Fruit fly (Drosophila melanogaster) whole organism, embryonic: ENCODE data around the gene synr.
A peak's percentile ranks its signal among the peaks of the same experiment; 100 is the strongest.

ENCODE experiments used
- ATbp ChIP-seq: fragments of 200-800 bp; sonication (Bioruptor generic); optimal IDR thresholded peaks from 2 replicates; lab custom pipeline; 2017; ENCODE audit warnings: missing biosample characterization, mild to moderate bottlenecking, missing genetic modification characterization, missing genetic modification reagents
- Asciz ChIP-seq: fragments of 200-800 bp; sonication (Bioruptor generic); optimal IDR thresholded peaks from 2 replicates; lab custom pipeline; 2017; ENCODE audit warnings: missing biosample characterization, mild to moderate bottlenecking, missing genetic modification characterization, missing genetic modification reagents
- Awh ChIP-seq: fragments of 200-800 bp; sonication (Bioruptor generic); IDR thresholded peaks from 2 replicates; pipeline ENCODE4, ENCODE4 v1.3.6; 2022; ENCODE audit warnings: missing biosample characterization, missing genetic modification characterization
- BtbVII ChIP-seq: fragments of 200-800 bp; sonication (Bioruptor generic); optimal IDR thresholded peaks from 3 replicates; lab custom pipeline; 2017; ENCODE audit warnings: missing biosample characterization, mild to moderate bottlenecking, missing genetic modification characterization
- CG10267 ChIP-seq: fragments of 200-800 bp; sonication (Bioruptor generic); optimal IDR thresholded peaks from 2 replicates; lab custom pipeline; 2018; ENCODE audit warnings: missing biosample characterization, mild to moderate bottlenecking, missing genetic modification characterization, moderate library complexity
- CG12391 ChIP-seq: fragments of 200-800 bp; sonication (Bioruptor generic); optimal IDR thresholded peaks from 3 replicates; lab custom pipeline; 2018; ENCODE audit warnings: missing biosample characterization, mild to moderate bottlenecking, missing genetic modification characterization, moderate library complexity
- CG13424 ChIP-seq: fragments of 200-800 bp; sonication (Bioruptor generic); optimal IDR thresholded peaks from 2 replicates; lab custom pipeline; 2019; ENCODE audit warnings: missing biosample characterization, mild to moderate bottlenecking, missing genetic modification characterization, moderate library complexity
- CG14710 ChIP-seq: fragments of 200-800 bp; sonication (Bioruptor generic); optimal IDR thresholded peaks from 3 replicates; lab custom pipeline; 2019; ENCODE audit warnings: missing biosample characterization, mild to moderate bottlenecking, missing genetic modification characterization, moderate library complexity
- CG1529 ChIP-seq: fragments of 200-800 bp; sonication (Bioruptor generic); optimal IDR thresholded peaks from 3 replicates; lab custom pipeline; 2018; ENCODE audit warnings: missing biosample characterization, missing genetic modification characterization
- CG15696 ChIP-seq: fragments of 200-800 bp; sonication (Bioruptor generic); optimal IDR thresholded peaks from 2 replicates; lab custom pipeline; 2019; ENCODE audit warnings: missing biosample characterization, mild to moderate bottlenecking, missing genetic modification characterization, moderate library complexity
- CG17361 ChIP-seq: fragments of 200-800 bp; sonication (Bioruptor generic); IDR thresholded peaks from 3 replicates; pipeline ENCODE4 v1.3.6; 2022; ENCODE audit warnings: missing biosample characterization, missing genetic modification characterization
- CG18599 ChIP-seq: fragments of 200-800 bp; sonication (Bioruptor generic); optimal IDR thresholded peaks from 3 replicates; lab custom pipeline; 2017; ENCODE audit warnings: missing biosample characterization, missing genetic modification characterization, mild to moderate bottlenecking, moderate library complexity, missing genetic modification reagents
- CG2712 ChIP-seq: fragments of 200-800 bp; optimal IDR thresholded peaks from 3 replicates; lab custom pipeline; 2019; ENCODE audit warnings: missing biosample characterization, mild to moderate bottlenecking, missing genetic modification characterization, moderate library complexity
- CG3281 ChIP-seq: fragments of 200-800 bp; sonication (Bioruptor generic); optimal IDR thresholded peaks from 3 replicates; lab custom pipeline; 2017; ENCODE audit warnings: missing biosample characterization, mild to moderate bottlenecking, missing genetic modification characterization
- CG33213 ChIP-seq: fragments of 200-800 bp; sonication (Bioruptor generic); optimal IDR thresholded peaks from 3 replicates; lab custom pipeline; 2016; ENCODE audit warnings: missing biosample characterization, missing genetic modification characterization
- CG4424 ChIP-seq: fragments of 200-800 bp; sonication (Bioruptor generic); optimal IDR thresholded peaks from 3 replicates; lab custom pipeline; 2016; ENCODE audit warnings: missing biosample characterization, missing genetic modification characterization
- CG4820 ChIP-seq: fragments of 200-800 bp; sonication (Bioruptor generic); optimal IDR thresholded peaks from 3 replicates; lab custom pipeline; 2016; ENCODE audit warnings: missing biosample characterization, missing genetic modification characterization
- CG7556 ChIP-seq: fragments of 200-800 bp; sonication (Bioruptor generic); optimal IDR thresholded peaks from 2 replicates; lab custom pipeline; 2017; ENCODE audit warnings: missing biosample characterization, mild to moderate bottlenecking, missing genetic modification characterization
- CG7839 ChIP-seq: fragments of 200-800 bp; sonication (Bioruptor generic); optimal IDR thresholded peaks from 3 replicates; lab custom pipeline; 2018; ENCODE audit warnings: missing biosample characterization, mild to moderate bottlenecking, missing genetic modification characterization, moderate library complexity
- CG8359 ChIP-seq: fragments of 200-800 bp; sonication (Bioruptor generic); optimal IDR thresholded peaks from 2 replicates; lab custom pipeline; 2017; ENCODE audit warnings: missing biosample characterization, mild to moderate bottlenecking, missing genetic modification characterization, borderline replicate concordance
- CG8924 ChIP-seq: fragments of 200-800 bp; optimal IDR thresholded peaks from 3 replicates; lab custom pipeline; 2019; ENCODE audit warnings: missing biosample characterization, mild to moderate bottlenecking, missing genetic modification characterization, moderate library complexity
- CG9727 ChIP-seq: fragments of 200-800 bp; sonication (Bioruptor generic); optimal IDR thresholded peaks from 3 replicates; lab custom pipeline; 2017; ENCODE audit warnings: missing biosample characterization, mild to moderate bottlenecking, missing genetic modification characterization
- Fer1 ChIP-seq: fragments of 200-800 bp; sonication (Bioruptor generic); optimal IDR thresholded peaks from 2 replicates; lab custom pipeline; 2017; ENCODE audit warnings: missing biosample characterization, mild to moderate bottlenecking, missing genetic modification characterization
- Hr3 ChIP-seq: fragments of 200-800 bp; sonication (Bioruptor generic); optimal IDR thresholded peaks from 3 replicates; lab custom pipeline; 2016; ENCODE audit warnings: missing biosample characterization, missing genetic modification characterization
- Hr78 ChIP-seq, 2 experiments: fragments of 200-800 bp in 1 of 2; fragments of >200 bp in 1 of 2; sonication (Bioruptor generic) in 1 of 2; optimal IDR thresholded peaks; 2 replicates each; lab custom pipeline; 2017 to 2019; ENCODE audit warnings: missing biosample characterization in 2 of 2, missing genetic modification characterization in 2 of 2, mild to moderate bottlenecking in 1 of 2, moderate library complexity in 1 of 2
- Med ChIP-seq: fragments of 200-800 bp; sonication (Bioruptor generic); peaks from one replicate; lab custom pipeline; 2016; ENCODE audit warnings: missing biosample characterization, missing genetic modification characterization, mild to moderate bottlenecking, inconsistent platforms, moderate library complexity
- Nf-YA ChIP-seq: fragments of 200-800 bp; sonication (Bioruptor generic); IDR thresholded peaks from 2 replicates; pipeline ENCODE4 v1.3.6; 2022; ENCODE audit warnings: missing biosample characterization, missing genetic modification characterization
- Oli ChIP-seq: fragments of 200-800 bp; sonication (Bioruptor generic); optimal IDR thresholded peaks from 2 replicates; lab custom pipeline; 2018; ENCODE audit warnings: missing biosample characterization, mild to moderate bottlenecking, missing genetic modification characterization, moderate library complexity
- Ptx1 ChIP-seq: fragments of 200-800 bp; sonication (Bioruptor generic); IDR thresholded peaks from 2 replicates; pipeline ENCODE4 v1.3.6; 2022; ENCODE audit warnings: missing biosample characterization, missing genetic modification characterization
- Ravus ChIP-seq: fragments of 200-800 bp; sonication (Bioruptor generic); IDR thresholded peaks from 2 replicates; pipeline ENCODE4 v1.3.6; 2022; ENCODE audit warnings: missing biosample characterization, missing genetic modification characterization
- Six4 ChIP-seq: fragments of 200-800 bp; sonication (Bioruptor generic); optimal IDR thresholded peaks from 2 replicates; lab custom pipeline; 2016; ENCODE audit warnings: missing biosample characterization, missing genetic modification characterization
- Sox100B ChIP-seq: fragments of 200-800 bp; sonication (Bioruptor generic); optimal IDR thresholded peaks from 3 replicates; lab custom pipeline; 2018; ENCODE audit warnings: missing biosample characterization, mild to moderate bottlenecking, missing genetic modification characterization
- Vsx1 ChIP-seq: fragments of 200-800 bp; sonication (Bioruptor generic); optimal IDR thresholded peaks from 2 replicates; lab custom pipeline; 2017; ENCODE audit warnings: missing biosample characterization, mild to moderate bottlenecking, missing genetic modification characterization, missing genetic modification reagents
- crol ChIP-seq: fragments of 200-800 bp; sonication (Bioruptor generic); IDR thresholded peaks from 2 replicates; pipeline ENCODE4 v1.3.6; 2022; ENCODE audit warnings: missing biosample characterization, missing genetic modification characterization
- danr ChIP-seq: fragments of 200-800 bp; sonication (Bioruptor generic); IDR thresholded peaks from 2 replicates; pipeline ENCODE4 v1.3.6; 2022; ENCODE audit warnings: missing biosample characterization, missing genetic modification characterization
- dmrt11E ChIP-seq: fragments of 200-800 bp; sonication (Bioruptor generic); optimal IDR thresholded peaks from 3 replicates; lab custom pipeline; 2018; ENCODE audit warnings: missing biosample characterization, mild to moderate bottlenecking, missing genetic modification characterization, moderate library complexity
- dmrt99B ChIP-seq: fragments of 200-800 bp; sonication (Bioruptor generic); optimal IDR thresholded peaks from 2 replicates; lab custom pipeline; 2018; ENCODE audit warnings: missing biosample characterization, mild to moderate bottlenecking, missing genetic modification characterization, moderate library complexity
- grau ChIP-seq: fragments of 200-800 bp; optimal IDR thresholded peaks from 3 replicates; lab custom pipeline; 2019; ENCODE audit warnings: missing biosample characterization, mild to moderate bottlenecking, missing genetic modification characterization, moderate library complexity
- gsb-n ChIP-seq: fragments of 200-800 bp; sonication (Bioruptor generic); optimal IDR thresholded peaks from 3 replicates; lab custom pipeline; 2018; ENCODE audit warnings: missing biosample characterization, mild to moderate bottlenecking, missing genetic modification characterization
- lab ChIP-seq: fragments of 200-800 bp; sonication (Bioruptor generic); optimal IDR thresholded peaks from 3 replicates; lab custom pipeline; 2017; ENCODE audit warnings: missing biosample characterization, missing genetic modification characterization, mild to moderate bottlenecking, moderate library complexity, missing genetic modification reagents
- lola ChIP-seq, 3 experiments: fragments of >200 bp in 2 of 3; fragments of 200-800 bp in 1 of 3; sonication (Bioruptor generic) in 1 of 3; optimal IDR thresholded peaks; 2 replicates each; lab custom pipeline; 2017 to 2019; ENCODE audit warnings: missing biosample characterization in 3 of 3, missing genetic modification characterization in 3 of 3, mild to moderate bottlenecking in 1 of 3, moderate library complexity in 1 of 3
- odd ChIP-seq: fragments of 200-800 bp; sonication (Bioruptor generic); optimal IDR thresholded peaks from 2 replicates; lab custom pipeline; 2017; ENCODE audit warnings: missing biosample characterization, mild to moderate bottlenecking, missing genetic modification characterization
- row ChIP-seq: fragments of 200-800 bp; sonication (Bioruptor generic); IDR thresholded peaks from 3 replicates; pipeline ENCODE4 v1.3.6; 2022; ENCODE audit warnings: missing biosample characterization, missing genetic modification characterization
- sc ChIP-seq, 3 experiments: fragments of >200 bp in 2 of 3; fragments of 200-800 bp in 1 of 3; sonication (Bioruptor generic) in 1 of 3; optimal IDR thresholded peaks; 2 replicates in 2 of 3; 3 replicates in 1 of 3; lab custom pipeline; 2017; ENCODE audit warnings: mild to moderate bottlenecking in 1 of 3, missing biosample characterization in 1 of 3, missing genetic modification characterization in 1 of 3, missing genetic modification reagents in 1 of 3
- sob ChIP-seq: fragments of 200-800 bp; sonication (Bioruptor generic); IDR thresholded peaks from 2 replicates; pipeline ENCODE4 v1.3.6; 2022; ENCODE audit warnings: missing biosample characterization, missing genetic modification characterization
- tgo ChIP-seq: fragments of 200-800 bp; sonication (Bioruptor generic); IDR thresholded peaks from 3 replicates; pipeline ENCODE4 v1.3.6; 2022; ENCODE audit warnings: missing biosample characterization, missing genetic modification characterization
- tx ChIP-seq: fragments of 200-800 bp; sonication (Bioruptor generic); optimal IDR thresholded peaks from 2 replicates; lab custom pipeline; 2016; ENCODE audit warnings: missing biosample characterization, missing genetic modification characterization
- wor ChIP-seq: fragments of 200-800 bp; sonication (Bioruptor generic); IDR thresholded peaks from 2 replicates; pipeline ENCODE4 v1.3.6; 2022; ENCODE audit warnings: missing biosample characterization, missing genetic modification characterization

synr gene

dm6 chr2L:4915715-4916153 lies 26.8 kb upstream of the synr start (continued):
- peak; percentile 8 for TF ChIP-seq CG33213 (GFP tag; lab: Kevin White, UChicago)
- peak; percentile 33; the same call in 1 of the 2 replicates for TF ChIP-seq wor
- TF ChIP-seq CG18599 (GFP tag; lab: Kevin White, UChicago), result peak; percentile 22
- no peak for TF ChIP-seq Ravus (GFP tag; lab: Robert Waterston, UW)
- no peak for TF ChIP-seq tx (GFP tag; lab: Kevin White, UChicago)
- peak; percentile 54 for TF ChIP-seq crol (GFP tag; lab: Robert Waterston, UW)
- peak; percentile 22 for TF ChIP-seq Oli (tag; lab: Kevin White, UChicago)
- TF ChIP-seq Asciz (GFP tag; lab: Kevin White, UChicago), result peak; percentile 44
- no peak for TF ChIP-seq sc (optimal IDR thresholded peaks at IDR 0.05; lab: Kevin White, UChicago)
- TF ChIP-seq sc (GFP tag; optimal IDR thresholded peaks at IDR 0.05; lab: Kevin White, UChicago), result no peak
- peak; percentile 7 for TF ChIP-seq CG8359 (GFP tag; lab: Kevin White, UChicago)
- peak; percentile 41 for TF ChIP-seq CG8924
- TF ChIP-seq BtbVII (GFP tag; lab: Kevin White, UChicago), result peak; percentile 30
- peak; percentile 58 for TF ChIP-seq Med (GFP tag; lab: Kevin White, UChicago)
- TF ChIP-seq CG2712, result peak; percentile 49
- peak in 1 of 3 experiments; percentile 37 for TF ChIP-seq lola (GFP tag; optimal IDR thresholded peaks at IDR 0.05; lab: Kevin White, UChicago)
- TF ChIP-seq CG7839 (tag; lab: Kevin White, UChicago), result peak; percentile 41
- peak; percentile 40 for TF ChIP-seq CG7556 (GFP tag; lab: Kevin White, UChicago)
- TF ChIP-seq dmrt99B, result peak; percentile 51
- TF ChIP-seq CG13424 (tag; lab: Kevin White, UChicago), result peak; percentile 24
- peak; percentile 38 for TF ChIP-seq dmrt11E (tag; lab: Kevin White, UChicago)
- TF ChIP-seq Fer1, result no peak
- TF ChIP-seq Six4, result peak; percentile 21
- TF ChIP-seq odd, result no peak
- TF ChIP-seq Nf-YA (GFP tag; lab: Robert Waterston, UW), result 0 out of 2 replicates have a peak, but pooled peaks have one; percentile 43
- peak; percentile 17 for TF ChIP-seq Hr3 (GFP tag; lab: Kevin White, UChicago)
- peak; percentile 35; the same call in 1 of the 3 replicates for TF ChIP-seq row
- peak; percentile 28 for TF ChIP-seq CG1529 (GFP tag; lab: Kevin White, UChicago)
- peak; percentile 15 for TF ChIP-seq Vsx1 (GFP tag; lab: Kevin White, UChicago)
- peak; percentile 26 for TF ChIP-seq CG15696 (tag; lab: Kevin White, UChicago)
- TF ChIP-seq Awh (GFP tag; lab: Robert Waterston, UW), result peak; percentile 53; the same call in 1 of the 2 replicates
- no peak for TF ChIP-seq sob
- peak; percentile 39 for TF ChIP-seq CG9727
- TF ChIP-seq Sox100B (GFP tag; lab: Kevin White, UChicago), result peak; percentile 40
- peak; percentile 24 for TF ChIP-seq CG4820 (GFP tag; lab: Kevin White, UChicago)
- TF ChIP-seq Hr78 (GFP tag; optimal IDR thresholded peaks at IDR 0.05; lab: Kevin White, UChicago), result peak in 1 of 2 experiments; percentile 90
- TF ChIP-seq CG4424, result peak; percentile 5
- TF ChIP-seq CG12391, result peak; percentile 37
- peak; percentile 23 for TF ChIP-seq grau (tag; lab: Kevin White, UChicago)
- peak; percentile 50 for TF ChIP-seq lab
- TF ChIP-seq CG10267 (tag; lab: Kevin White, UChicago), result peak; percentile 36
- 0 out of 3 replicates have a peak, but pooled peaks have one; percentile 31 for TF ChIP-seq tgo (GFP tag; lab: Robert Waterston, UW)
- TF ChIP-seq gsb-n (tag; lab: Kevin White, UChicago), result peak; percentile 6
- TF ChIP-seq ATbp (GFP tag; lab: Kevin White, UChicago), result peak; percentile 47
- peak; percentile 67 for TF ChIP-seq CG17361 (GFP tag; lab: Robert Waterston, UW)
- peak; percentile 18; the same call in 1 of the 2 replicates for TF ChIP-seq Ptx1 (GFP tag; lab: Robert Waterston, UW)
- TF ChIP-seq danr (GFP tag; lab: Robert Waterston, UW), result no peak
- TF ChIP-seq CG14710 (tag; lab: Kevin White, UChicago), result peak; percentile 37
- TF ChIP-seq CG3281 (GFP tag; lab: Kevin White, UChicago), result peak; percentile 3
